Worm (Caenorhabditis elegans) whole organism, L4/young adult: ENCODE results near the gene ubc-21.

Experiments used
- W03F9.2 ChIP-seq: fragments of 150-350 bp; optimal IDR thresholded peaks from 2 replicates; lab custom pipeline; 2014; ENCODE audit warnings: missing biosample characterization, missing genetic modification characterization
- dao-5 ChIP-seq: sonication (generic microtip); optimal IDR thresholded peaks from 2 replicates; lab custom pipeline; 2016; ENCODE audit warnings: missing genotype, missing genetic modification characterization, moderate library complexity, missing compliant biosample characterization

DNA sequence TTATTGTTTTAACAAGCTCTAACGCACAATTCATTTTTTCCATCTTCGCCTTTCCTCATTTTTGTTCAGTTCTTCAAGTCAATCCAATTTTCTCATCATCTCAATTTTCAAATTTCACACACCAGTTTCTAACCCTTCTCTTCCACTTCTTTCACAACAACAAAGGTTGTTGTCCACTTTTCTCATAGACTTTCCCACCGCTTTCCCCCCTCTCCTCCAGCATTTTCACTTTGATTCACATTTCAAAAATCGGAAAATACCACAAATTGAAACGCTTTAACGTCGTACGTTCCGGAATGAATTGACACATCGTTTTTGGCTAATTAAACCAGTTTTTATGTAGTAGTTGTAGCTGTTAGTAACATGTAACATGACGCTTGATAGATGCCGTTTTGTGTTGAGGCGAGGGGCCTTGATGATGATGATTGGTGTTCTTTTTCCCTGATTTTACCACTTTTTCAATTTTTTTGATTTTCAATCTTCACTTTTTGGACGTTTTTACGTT, 20.9 kb downstream of the ubc-21 start:
- no peak for TF ChIP-seq dao-5
- no peak for TF ChIP-seq W03F9.2 (tag; lab: Kevin White, UChicago)
